Worm (Caenorhabditis elegans) whole organism, L3 larva: ENCODE results near the gene F53A10.2.

Experiments
- R02D3.7 ChIP-seq: fragments of 150-350 bp; optimal IDR thresholded peaks from 2 replicates; lab custom pipeline; 2014; ENCODE audit warnings: missing biosample characterization, missing genetic modification characterization
- ZK546.5 ChIP-seq: sonication (generic microtip); optimal IDR thresholded peaks from 2 replicates; lab custom pipeline; 2017; ENCODE audit warnings: missing biosample characterization, missing genetic modification characterization
- aly-2 ChIP-seq: fragments of 150-350 bp; optimal IDR thresholded peaks from 2 replicates; lab custom pipeline; 2014; ENCODE audit warnings: missing biosample characterization, missing genetic modification characterization
- elt-1 ChIP-seq: fragments of 150-350 bp; optimal IDR thresholded peaks from 2 replicates; lab custom pipeline; 2014; ENCODE audit warnings: missing biosample characterization, missing genetic modification characterization
- lin-39 ChIP-seq: fragments of 150-350 bp; optimal IDR thresholded peaks from 2 replicates; lab custom pipeline; 2018; ENCODE audit warnings: missing biosample characterization, missing genetic modification reagents, missing genetic modification characterization
- nhr-12 ChIP-seq: fragments of 150-350 bp; optimal IDR thresholded peaks from 2 replicates; lab custom pipeline; 2014; ENCODE audit warnings: missing biosample characterization, missing genetic modification characterization
- nhr-237 ChIP-seq: fragments of 150-350 bp; optimal IDR thresholded peaks from 2 replicates; lab custom pipeline; 2014; ENCODE audit warnings: missing biosample characterization, missing genetic modification characterization
- nhr-43 ChIP-seq: sonication (generic microtip); optimal IDR thresholded peaks from 2 replicates; lab custom pipeline; 2016; ENCODE audit warnings: mild to moderate bottlenecking, missing genetic modification characterization, missing compliant biosample characterization; ENCODE audit not compliant: poor library complexity, severe bottlenecking
- nhr-77 ChIP-seq: fragments of 150-350 bp; optimal IDR thresholded peaks from 2 replicates; lab custom pipeline; 2014; ENCODE audit warnings: missing biosample characterization, missing genetic modification characterization
- skn-1 ChIP-seq: fragments of 150-350 bp; optimal IDR thresholded peaks from 2 replicates; lab custom pipeline; 2014; ENCODE audit warnings: missing biosample characterization, missing genetic modification characterization
- ztf-11 ChIP-seq: fragments of 150-350 bp; optimal IDR thresholded peaks from 2 replicates; lab custom pipeline; 2014; ENCODE audit warnings: missing biosample characterization, missing genetic modification characterization

DNA sequence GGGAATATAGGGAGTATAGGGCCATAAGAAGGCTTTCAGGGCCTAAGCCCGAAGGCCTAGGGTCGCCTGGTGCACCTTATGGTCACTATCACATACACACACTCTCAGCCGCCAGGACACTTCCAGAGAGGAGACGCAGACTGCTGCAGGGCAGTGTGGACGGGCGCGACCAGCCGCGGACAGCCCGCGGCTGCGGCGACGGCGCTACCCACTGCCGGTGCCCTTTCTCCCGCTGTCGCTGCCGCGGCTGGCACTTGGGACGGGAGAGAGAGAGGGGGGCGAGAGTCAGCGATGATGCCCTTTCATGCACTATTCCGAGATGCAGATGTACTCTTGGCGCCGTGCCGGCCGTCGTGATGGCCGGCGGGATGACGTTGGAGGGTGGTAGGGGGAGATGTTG lies 40.7 kb downstream of the F53A10.2 start:
- TF ChIP-seq skn-1 (peak; percentile 24), ztf-11 (no peak), nhr-77 (tag; lab: Kevin White, UChicago) (no peak), R02D3.7 (tag; lab: Kevin White, UChicago) (peak; percentile 32), nhr-237 (tag; lab: Kevin White, UChicago) (no peak), elt-1 (tag; lab: Kevin White, UChicago) (peak; percentile 52), aly-2 (tag; lab: Kevin White, UChicago) (no peak), nhr-12 (tag; lab: Kevin White, UChicago) (no peak), nhr-43 (tag; lab: Kevin White, UChicago) (peak; percentile 19), lin-39 (tag; lab: Kevin White, UChicago) (peak; percentile 88), ZK546.5 (no peak)
